Worm (Caenorhabditis elegans) whole organism, L1 larva: Measurements from ENCODE around the gene C08F8.6.

Experiments used
- Y116A8C.19 ChIP-seq: sonication (generic microtip); optimal IDR thresholded peaks from 2 replicates; lab custom pipeline; 2016; ENCODE audit warnings: missing compliant biosample characterization, missing genetic modification characterization, borderline replicate concordance
- ama-1 ChIP-seq: fragments of 150-350 bp; optimal IDR thresholded peaks from 2 replicates; lab custom pipeline; 2014
- blmp-1 ChIP-seq: fragments of 150-350 bp; optimal IDR thresholded peaks from 2 replicates; lab custom pipeline; 2014; ENCODE audit warnings: missing biosample characterization, missing genetic modification characterization
- dpl-1 ChIP-seq, 3 experiments: fragments of 150-350 bp in 2 of 3; sonication (generic microtip) in 1 of 3; optimal IDR thresholded peaks; 2 replicates each; lab custom pipeline; 2014 to 2017; ENCODE audit warnings: missing biosample characterization in 3 of 3, missing genetic modification characterization in 3 of 3, missing genetic modification reagents in 3 of 3
- jun-1 ChIP-seq: fragments of 150-350 bp; optimal IDR thresholded peaks from 2 replicates; lab custom pipeline; 2014; ENCODE audit warnings: missing biosample characterization, missing genetic modification reagents, missing genetic modification characterization
- nhr-237 ChIP-seq: fragments of 150-350 bp; optimal IDR thresholded peaks from 2 replicates; lab custom pipeline; 2014; ENCODE audit warnings: missing biosample characterization, missing genetic modification characterization
- pag-3 ChIP-seq: sonication (generic microtip); optimal IDR thresholded peaks from 2 replicates; lab custom pipeline; 2017; ENCODE audit warnings: missing genetic modification characterization, mild to moderate bottlenecking, missing compliant biosample characterization, antibody characterized with exemption, borderline replicate concordance; ENCODE audit not compliant: insufficient read depth
- pqm-1 ChIP-seq: sonication (generic microtip); optimal IDR thresholded peaks from 3 replicates; lab custom pipeline; 2017; ENCODE audit warnings: missing biosample characterization, missing genetic modification characterization
- swsn-7 ChIP-seq: sonication (generic microtip); optimal IDR thresholded peaks from 2 replicates; lab custom pipeline; 2016; ENCODE audit warnings: missing genetic modification characterization, missing compliant biosample characterization
- zag-1 ChIP-seq: fragments of 150-350 bp; optimal IDR thresholded peaks from 2 replicates; lab custom pipeline; 2014; ENCODE audit warnings: missing biosample characterization, missing genetic modification characterization

DNA sequence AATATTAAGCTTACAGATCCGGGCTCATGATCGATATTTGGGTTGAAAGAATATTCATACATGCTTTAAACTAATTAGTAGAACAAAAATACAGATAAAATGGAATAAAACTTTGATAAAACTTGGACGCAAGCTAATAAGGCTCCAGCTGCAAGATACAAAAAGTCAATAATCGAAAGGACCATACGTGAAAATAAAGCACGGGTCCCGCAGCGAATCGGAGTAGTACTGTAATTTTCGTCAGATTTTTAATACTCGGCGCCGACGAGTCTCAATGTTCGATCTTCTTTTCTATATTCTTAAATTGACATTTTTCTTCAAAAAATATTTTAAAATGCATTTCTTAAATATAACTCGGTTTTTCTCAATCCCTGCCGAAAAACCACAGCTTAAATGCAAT, 40.1 kb downstream of the C08F8.6 start, which contains the start of gene spo-11:
- TF ChIP-seq pqm-1 (no peak), jun-1 (tag; lab: Kevin White, UChicago) (no peak), nhr-237 (no peak), swsn-7 (no peak), Y116A8C.19 (tag; lab: Kevin White, UChicago) (no peak), dpl-1 (GFP tag; optimal IDR thresholded peaks at IDR 0.05; lab: Kevin White, UChicago) (no peak), zag-1 (no peak), ama-1 (no peak), blmp-1 (no peak), pag-3 (tag; lab: Kevin White, UChicago) (no peak)
